Worm (Caenorhabditis elegans) whole organism, late embryonic: ENCODE data around the gene grd-14.

Experiments
- C38D4.7 ChIP-seq: fragments of 200-800 bp; sonication (Bioruptor generic); optimal IDR thresholded peaks from 2 replicates; lab custom pipeline; 2018; ENCODE audit warnings: mild to moderate bottlenecking, missing genetic modification characterization, moderate library complexity, missing compliant biosample characterization
- F13H6.1 ChIP-seq: sonication (generic microtip); optimal IDR thresholded peaks from 2 replicates; lab custom pipeline; 2016; ENCODE audit warnings: missing genetic modification characterization, missing compliant biosample characterization
- K09A11.1 ChIP-seq: sonication (generic microtip); optimal IDR thresholded peaks from 2 replicates; lab custom pipeline; 2017; ENCODE audit warnings: antibody characterized with exemption, mild to moderate bottlenecking, missing genetic modification characterization, missing compliant biosample characterization; ENCODE audit not compliant: insufficient read depth
- Y22D7AL.16 ChIP-seq: sonication (generic microtip); optimal IDR thresholded peaks from 2 replicates; lab custom pipeline; 2016; ENCODE audit warnings: missing genetic modification characterization, missing compliant biosample characterization
- ahr-1 ChIP-seq: sonication (generic microtip); optimal IDR thresholded peaks from 2 replicates; lab custom pipeline; 2016; ENCODE audit warnings: missing genetic modification characterization, missing compliant biosample characterization
- ama-1 ChIP-seq: fragments of 150-350 bp; optimal IDR thresholded peaks from 2 replicates; lab custom pipeline; 2014
- ceh-19 ChIP-seq: fragments of 200-800 bp; sonication (Bioruptor generic); optimal IDR thresholded peaks from 2 replicates; lab custom pipeline; 2018; ENCODE audit warnings: mild to moderate bottlenecking, missing genetic modification characterization, missing compliant biosample characterization
- ceh-2 ChIP-seq: sonication (generic microtip); optimal IDR thresholded peaks from 2 replicates; lab custom pipeline; 2016; ENCODE audit warnings: missing genotype, missing genetic modification characterization, missing compliant biosample characterization
- ceh-24 ChIP-seq: sonication (generic microtip); optimal IDR thresholded peaks from 2 replicates; lab custom pipeline; 2016; ENCODE audit warnings: mild to moderate bottlenecking, missing genetic modification characterization, missing compliant biosample characterization
- ceh-45 ChIP-seq: fragments of 200-800 bp; sonication (Bioruptor generic); IDR thresholded peaks from 2 replicates; pipeline ENCODE4 v1.3.6; 2022; ENCODE audit warnings: missing genetic modification reagents, missing genetic modification characterization, missing compliant biosample characterization
- che-1 ChIP-seq: sonication (generic microtip); optimal IDR thresholded peaks from 2 replicates; lab custom pipeline; 2016; ENCODE audit warnings: mild to moderate bottlenecking, missing genetic modification characterization, missing compliant biosample characterization
- elt-2 ChIP-seq: sonication (generic microtip); optimal IDR thresholded peaks from 2 replicates; lab custom pipeline; 2016; ENCODE audit warnings: missing genetic modification reagents, missing genetic modification characterization, missing compliant biosample characterization
- eyg-1 ChIP-seq: sonication (generic microtip); optimal IDR thresholded peaks from 2 replicates; lab custom pipeline; 2016; ENCODE audit warnings: missing genotype, missing genetic modification characterization, missing compliant biosample characterization
- fax-1 ChIP-seq: sonication (generic microtip); optimal IDR thresholded peaks from 2 replicates; lab custom pipeline; 2016; ENCODE audit warnings: missing genotype, missing genetic modification characterization, missing compliant biosample characterization
- hlh-15 ChIP-seq: sonication (generic microtip); optimal IDR thresholded peaks from 2 replicates; lab custom pipeline; 2016; ENCODE audit warnings: missing genetic modification characterization, missing compliant biosample characterization
- hlh-8 ChIP-seq: sonication (generic microtip); optimal IDR thresholded peaks from 2 replicates; lab custom pipeline; 2016; ENCODE audit warnings: missing genotype, missing genetic modification characterization, missing compliant biosample characterization
- lim-6 ChIP-seq: sonication (generic microtip); optimal IDR thresholded peaks from 2 replicates; lab custom pipeline; 2016; ENCODE audit warnings: missing genetic modification characterization, missing compliant biosample characterization
- lin-11 ChIP-seq: fragments of 200-800 bp; sonication (Bioruptor generic); optimal IDR thresholded peaks from 2 replicates; lab custom pipeline; 2018; ENCODE audit warnings: mild to moderate bottlenecking, missing genetic modification characterization, missing compliant biosample characterization
- nhr-232 ChIP-seq: sonication (generic microtip); optimal IDR thresholded peaks from 2 replicates; lab custom pipeline; 2016; ENCODE audit warnings: missing genetic modification characterization, missing compliant biosample characterization
- pag-3 ChIP-seq: sonication (generic microtip); optimal IDR thresholded peaks from 2 replicates; lab custom pipeline; 2016; ENCODE audit warnings: missing compliant biosample characterization, missing genetic modification characterization, borderline replicate concordance
- pat-9 ChIP-seq: fragments of 200-800 bp; sonication (Bioruptor generic); optimal IDR thresholded peaks from 2 replicates; lab custom pipeline; 2018; ENCODE audit warnings: mild to moderate bottlenecking, missing genetic modification characterization, moderate library complexity, missing compliant biosample characterization
- pqm-1 ChIP-seq: sonication (generic microtip); optimal IDR thresholded peaks from 2 replicates; lab custom pipeline; 2016; ENCODE audit warnings: missing genetic modification characterization, missing compliant biosample characterization
- pros-1 ChIP-seq: fragments of 150-350 bp; optimal IDR thresholded peaks from 2 replicates; lab custom pipeline; 2014; ENCODE audit warnings: missing biosample characterization, missing genetic modification reagents, missing genetic modification characterization
- sdc-2 ChIP-seq: sonication (generic microtip); optimal IDR thresholded peaks from 2 replicates; lab custom pipeline; 2016; ENCODE audit warnings: missing genotype, missing genetic modification characterization, missing compliant biosample characterization
- sox-2 ChIP-seq: fragments of 200-800 bp; sonication (Bioruptor generic); IDR thresholded peaks from 2 replicates; pipeline ENCODE4 v1.3.6; 2022; ENCODE audit warnings: missing genetic modification reagents, missing genetic modification characterization, missing compliant biosample characterization
- sox-4 ChIP-seq: sonication (generic microtip); optimal IDR thresholded peaks from 2 replicates; lab custom pipeline; 2017; ENCODE audit warnings: mild to moderate bottlenecking, missing genetic modification characterization, inconsistent platforms, missing compliant biosample characterization
- tbx-7 ChIP-seq: sonication (generic microtip); optimal IDR thresholded peaks from 2 replicates; lab custom pipeline; 2016; ENCODE audit warnings: missing genotype, missing genetic modification characterization, missing compliant biosample characterization
- ttx-3 ChIP-seq: sonication (generic microtip); optimal IDR thresholded peaks from 2 replicates; lab custom pipeline; 2016; ENCODE audit warnings: missing genetic modification reagents, missing genetic modification characterization, missing compliant biosample characterization
- unc-3 ChIP-seq, 2 experiments: fragments of 200-800 bp in 1 of 2; sonication (Bioruptor generic) in 1 of 2; sonication (generic microtip) in 1 of 2; conservative IDR thresholded peaks in 1 of 2; optimal IDR thresholded peaks in 1 of 2; 2 replicates each; pipeline versions ENCODE4 v1.3.6 to Lab custom; 2016 to 2022; ENCODE audit warnings: missing compliant biosample characterization in 2 of 2, missing genetic modification characterization in 2 of 2, missing genetic modification reagents in 1 of 2
- unc-42 ChIP-seq: sonication (generic microtip); optimal IDR thresholded peaks from 2 replicates; lab custom pipeline; 2016; ENCODE audit warnings: missing genotype, missing genetic modification characterization, missing compliant biosample characterization
- unc-86 ChIP-seq: sonication (generic microtip); optimal IDR thresholded peaks from 2 replicates; lab custom pipeline; 2016; ENCODE audit warnings: missing genetic modification characterization, missing compliant biosample characterization
- zip-5 ChIP-seq: sonication (generic microtip); optimal IDR thresholded peaks from 2 replicates; lab custom pipeline; 2016; ENCODE audit warnings: missing genetic modification characterization, missing compliant biosample characterization
- ztf-16 ChIP-seq: sonication (generic microtip); optimal IDR thresholded peaks from 2 replicates; lab custom pipeline; 2017; ENCODE audit warnings: missing genetic modification characterization, missing compliant biosample characterization

The grd-14 gene

ce11 chrX:8483951-8484350 lies 15.9 kb upstream of the grd-14 start:
- TF ChIP-seq elt-2 (tag; lab: Kevin White, UChicago) (no peak), pat-9 (tag; lab: Kevin White, UChicago) (no peak), ceh-45 (no peak), che-1 (tag; lab: Kevin White, UChicago) (no peak), ceh-24 (no peak), C38D4.7 (GFP tag; lab: Kevin White, UChicago) (no peak), lin-11 (no peak)
- TF ChIP-seq, all 69 proteins: peak for 0

- no peak for TF ChIP-seq ceh-19 (GFP tag; lab: Kevin White, UChicago)
- no peak for TF ChIP-seq ceh-24
- no peak for TF ChIP-seq Y22D7AL.16 (tag; lab: Kevin White, UChicago)
- no peak for TF ChIP-seq unc-3 (GFP tag; conservative IDR thresholded peaks at IDR 0.05; lab: Robert Waterston, UW)
- no peak for TF ChIP-seq unc-3 (tag; optimal IDR thresholded peaks at IDR 0.05; lab: Kevin White, UChicago)
- TF ChIP-seq unc-86 (tag; lab: Kevin White, UChicago) = no peak
- TF ChIP-seq pqm-1 (tag; lab: Kevin White, UChicago) = no peak
- no peak for TF ChIP-seq lim-6 (tag; lab: Kevin White, UChicago)
- no peak for TF ChIP-seq sox-4 (tag; lab: Kevin White, UChicago)
- no peak for TF ChIP-seq elt-2 (tag; lab: Kevin White, UChicago)
- TF ChIP-seq unc-42 = no peak
- TF ChIP-seq zip-5 = no peak
- no peak for TF ChIP-seq hlh-15 (tag; lab: Kevin White, UChicago)
- no peak for TF ChIP-seq ttx-3 (tag; lab: Kevin White, UChicago)
- TF ChIP-seq, all 69 proteins: peak for 0
Observed at ce11 chrX:8485392-8485791, 14.4 kb upstream of the grd-14 start.

ce11 chrX:8489415-8489814 lies 10.4 kb upstream of the grd-14 start:
- no peak for TF ChIP-seq eyg-1 (tag; lab: Kevin White, UChicago)
- TF ChIP-seq lin-11 = no peak
- no peak for TF ChIP-seq nhr-232
- TF ChIP-seq pros-1 (tag; lab: Kevin White, UChicago) = no peak
- TF ChIP-seq ceh-2 (tag; lab: Kevin White, UChicago) = no peak
- TF ChIP-seq hlh-15 (tag; lab: Kevin White, UChicago) = no peak
- TF ChIP-seq fax-1 (tag; lab: Kevin White, UChicago) = no peak

- TF ChIP-seq ama-1 (lab: Kevin White, UChicago) (no peak), zip-5 (no peak), unc-42 (peak; percentile 20)
Observed at ce11 chrX:8489886-8490285, 9.9 kb upstream of the grd-14 start.

ce11 chrX:8492750-8493149 lies 7.1 kb upstream of the grd-14 start:
- TF ChIP-seq Y22D7AL.16 (tag; lab: Kevin White, UChicago) (no peak), elt-2 (tag; lab: Kevin White, UChicago) (peak; percentile 55)

ce11 chrX:8495005-8495404 lies 4.8 kb upstream of the grd-14 start, which contains the start of gene T01B10.5:
TSS of gene T01B10.5 (plus strand) at chrX:8495305.
- TF ChIP-seq K09A11.1 (tag; lab: Kevin White, UChicago) = no peak
- no peak for TF ChIP-seq ahr-1 (tag; lab: Kevin White, UChicago)
- no peak for TF ChIP-seq unc-42
- TF ChIP-seq hlh-8 (tag; lab: Kevin White, UChicago) = no peak
- no peak for TF ChIP-seq zip-5
- no peak for TF ChIP-seq F13H6.1 (tag; lab: Kevin White, UChicago)
- TF ChIP-seq ceh-19 (GFP tag; lab: Kevin White, UChicago) = no peak
- TF ChIP-seq sdc-2 (tag; lab: Kevin White, UChicago) = no peak
- no peak for TF ChIP-seq sox-2

DNA sequence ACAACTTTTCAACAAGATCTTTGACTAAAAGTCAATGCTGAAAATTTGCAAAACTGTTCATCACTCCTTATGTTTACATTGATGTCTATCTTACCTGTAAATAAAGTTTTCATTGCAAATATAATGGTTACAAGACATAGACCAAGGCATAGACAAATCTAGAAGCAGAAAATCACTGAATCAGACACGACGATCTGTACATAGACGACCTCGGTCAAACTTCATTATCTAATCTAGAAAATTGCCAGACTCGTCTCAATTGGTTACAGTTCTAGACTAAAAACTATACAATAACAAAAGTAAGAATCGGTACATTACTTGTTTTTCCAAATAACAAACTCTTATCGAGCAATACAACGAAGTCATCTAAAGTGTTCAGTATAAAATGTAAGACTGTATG lies 1.1 kb downstream of the grd-14 start, which contains the start of gene grd-4:
TSS of gene grd-4 (plus strand) at position 301 of the 400 bp plus-strand sequence.
- TF ChIP-seq ttx-3 (tag; lab: Kevin White, UChicago) = no peak
- TF ChIP-seq pag-3 = no peak
- TF ChIP-seq ztf-16 (tag; lab: Kevin White, UChicago) = no peak
- TF ChIP-seq elt-2 (tag; lab: Kevin White, UChicago) = no peak
- TF ChIP-seq unc-86 (tag; lab: Kevin White, UChicago) = no peak
- no peak for TF ChIP-seq tbx-7 (tag; lab: Kevin White, UChicago)
- no peak for TF ChIP-seq ceh-19 (GFP tag; lab: Kevin White, UChicago)
- TF ChIP-seq ceh-45 = no peak
